Worm (Caenorhabditis elegans): ENCODE results near the gene dnj-13.
A peak's percentile ranks its signal among the peaks of the same experiment; 100 is the strongest.

dnj-13 gene

ce11 chrII:11544714-11545113 lies 787 bp upstream of the dnj-13 start, which contains the start of gene F54D5.9:
Gene F54D5.9, minus strand, starts transcription at chrII:11544828.
- TF ChIP-seq tlp-1 (tag; optimal IDR thresholded peaks at IDR 0.05) = no peak
- TF ChIP-seq ceh-90 (tag; optimal IDR thresholded peaks at IDR 0.05) = no peak
- no peak for TF ChIP-seq mep-1 (tag; optimal IDR thresholded peaks at IDR 0.05)
- TF ChIP-seq ets-5 (GFP tag; IDR thresholded peaks at IDR 0.05) = no peak
- TF ChIP-seq nhr-28 (tag; optimal IDR thresholded peaks at IDR 0.05) = no peak
- no peak for TF ChIP-seq mab-9 (GFP tag; IDR thresholded peaks at IDR 0.05)
- no peak for TF ChIP-seq ceh-88 (GFP tag; IDR thresholded peaks at IDR 0.05)
- TF ChIP-seq elt-2 (tag; optimal IDR thresholded peaks at IDR 0.05) = no peak
- TF ChIP-seq fkh-4 (tag; optimal IDR thresholded peaks at IDR 0.05; ENCODE audit: borderline replicate concordance) = no peak
- TF ChIP-seq C34B4.2 (tag; optimal IDR thresholded peaks at IDR 0.05) = no peak

- TF ChIP-seq unc-62 (GFP tag; optimal IDR thresholded peaks at IDR 0.05) (no peak), C04F5.9 (tag; optimal IDR thresholded peaks at IDR 0.05) (no peak), lin-13 (GFP tag; optimal IDR thresholded peaks at IDR 0.05) (no peak), ces-1 (GFP tag; optimal IDR thresholded peaks at IDR 0.05) (no peak), grh-1 (GFP tag; IDR thresholded peaks at IDR 0.05) (no peak), ztf-4 (tag; optimal IDR thresholded peaks at IDR 0.05) (no peak), lin-14 (GFP tag; optimal IDR thresholded peaks at IDR 0.05) (no peak), fkh-8 (tag; optimal IDR thresholded peaks at IDR 0.05) (no peak), egl-27 (tag; optimal IDR thresholded peaks at IDR 0.05) (no peak), ets-5 (GFP tag; IDR thresholded peaks at IDR 0.05) (no peak)
Measured at ce11 chrII:11545952-11546325, 438 bp downstream of the dnj-13 start.

DNA sequence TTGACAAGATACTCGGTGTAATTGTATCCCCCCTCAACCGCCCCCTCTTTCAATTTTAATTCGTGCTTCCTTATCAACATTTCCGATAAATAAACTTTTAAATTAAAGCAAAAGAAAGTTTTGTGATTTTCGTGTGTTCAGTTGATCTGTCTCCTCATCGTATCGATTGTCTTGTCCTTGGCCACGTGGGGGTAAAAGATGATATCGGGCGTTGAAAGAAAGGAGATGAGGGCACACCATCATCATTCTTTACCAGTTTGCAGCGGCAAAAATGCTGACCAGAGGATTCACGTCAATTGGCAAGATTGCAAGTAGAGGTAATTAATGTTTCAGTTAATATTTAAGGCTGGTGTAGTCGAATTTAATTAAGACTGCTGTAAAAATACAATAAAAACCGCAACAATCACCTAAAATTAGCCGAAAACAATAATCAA lies 1.8 kb downstream of the dnj-13 start, which contains the start of gene F54D5.7:
F54D5.7 (plus strand) TSS at position 264 of the 434 bp plus-strand sequence.
- TF ChIP-seq xbp-1 (tag; optimal IDR thresholded peaks at IDR 0.05) (peak; percentile 49), nhr-20 (tag; optimal IDR thresholded peaks at IDR 0.05) (peak; percentile 61), swsn-7 (tag; optimal IDR thresholded peaks at IDR 0.05) (peak; percentile 67), unc-62 (GFP tag; optimal IDR thresholded peaks at IDR 0.05) (no peak), elt-2 (tag; optimal IDR thresholded peaks at IDR 0.05) (peak; percentile 52), elt-3 (tag; optimal IDR thresholded peaks at IDR 0.05) (peak in 2 of 6 experiments; percentile 23 to 75), nhr-71 (tag; optimal IDR thresholded peaks at IDR 0.05) (peak; percentile 82), ztf-11 (tag; optimal IDR thresholded peaks at IDR 0.05) (peak in 1 of 2 experiments; percentile 37), ceh-63 (GFP tag; optimal IDR thresholded peaks at IDR 0.05) (no peak), ztf-4 (tag; optimal IDR thresholded peaks at IDR 0.05) (peak; percentile 56), egl-13 (tag; optimal IDR thresholded peaks at IDR 0.05) (no peak), nhr-85 (tag) (peak; percentile 91), skn-1 (tag; optimal IDR thresholded peaks at IDR 0.05) (peak; percentile 90), snu-23 (GFP tag; optimal IDR thresholded peaks at IDR 0.05) (peak; percentile 77), efl-1 (optimal IDR thresholded peaks at IDR 0.05) (peak; percentile 8 to 14), efl-1 (GFP tag; optimal IDR thresholded peaks at IDR 0.05 in 1 of 2) (peak in 1 of 2 experiments; percentile 89), zip-4 (GFP tag; optimal IDR thresholded peaks at IDR 0.05) (peak; percentile 13), vab-15 (tag; optimal IDR thresholded peaks at IDR 0.05) (no peak), F16B12.6 (tag; optimal IDR thresholded peaks at IDR 0.05) (no peak), dpl-1 (GFP tag; optimal IDR thresholded peaks at IDR 0.05) (peak; percentile 26 to 39 (median 38)), irx-1 (tag; optimal IDR thresholded peaks at IDR 0.05) (peak; percentile 30), nhr-90 (tag; optimal IDR thresholded peaks at IDR 0.05; ENCODE audit: poor library complexity) (peak; percentile 70), lir-3 (tag; optimal IDR thresholded peaks at IDR 0.05; ENCODE audit: poor library complexity) (peak; percentile 22), ets-5 (GFP tag; IDR thresholded peaks at IDR 0.05) (no peak), grh-1 (GFP tag; IDR thresholded peaks at IDR 0.05) (peak; percentile 36; the same call in 1 of the 2 replicates), mep-1 (tag; optimal IDR thresholded peaks at IDR 0.05) (peak; percentile 92), tbx-2 (tag; optimal IDR thresholded peaks at IDR 0.05) (peak; percentile 11), aly-2 (tag; optimal IDR thresholded peaks at IDR 0.05) (peak; percentile 89), dsc-1 (tag; optimal IDR thresholded peaks at IDR 0.05) (peak; percentile 37), pqm-1 (tag; optimal IDR thresholded peaks at IDR 0.05) (no peak), unc-98 (GFP tag; IDR thresholded peaks at IDR 0.05) (no peak), rnt-1 (tag; optimal IDR thresholded peaks at IDR 0.05) (peak; percentile 34), lin-35 (GFP tag; optimal IDR thresholded peaks at IDR 0.05) (peak in 1 of 2 experiments; percentile 59), pag-3 (tag; optimal IDR thresholded peaks at IDR 0.05; ENCODE audit: borderline replicate concordance, insufficient read depth) (peak; percentile 32), sptf-1 (tag; optimal IDR thresholded peaks at IDR 0.05) (no peak), nhr-11 (tag; optimal IDR thresholded peaks at IDR 0.05) (no peak)

Data from whole organism, L1 larva.